Worm (Caenorhabditis elegans): Measurements from ENCODE around the gene W04E12.3.

The W04E12.3 gene

ce11 chrV:19777227-19777626 is 35.5 kb downstream of the W04E12.3 start, which contains the start of gene fbxa-118:
Gene fbxa-118, minus strand, starts transcription at chrV:19777327.
- TF ChIP-seq lsy-2 (tag; optimal IDR thresholded peaks at IDR 0.05): no peak
- no peak for TF ChIP-seq mbf-1 (tag; optimal IDR thresholded peaks at IDR 0.05)
- TF ChIP-seq ztf-4 (tag; optimal IDR thresholded peaks at IDR 0.05): no peak
- TF ChIP-seq sem-4 (tag; optimal IDR thresholded peaks at IDR 0.05): no peak
- no peak for TF ChIP-seq lin-11 (tag; optimal IDR thresholded peaks at IDR 0.05)
- TF ChIP-seq alr-1 (tag; optimal IDR thresholded peaks at IDR 0.05): no peak
- no peak for TF ChIP-seq nhr-237 (tag; optimal IDR thresholded peaks at IDR 0.05)
- no peak for TF ChIP-seq nhr-21 (tag; optimal IDR thresholded peaks at IDR 0.05)
- TF ChIP-seq ztf-11 (tag; optimal IDR thresholded peaks at IDR 0.05): no peak
- no peak for TF ChIP-seq F13H6.1 (tag; optimal IDR thresholded peaks at IDR 0.05)
- TF ChIP-seq lin-39 (tag; optimal IDR thresholded peaks at IDR 0.05): no peak
- TF ChIP-seq nhr-25 (tag; optimal IDR thresholded peaks at IDR 0.05): no peak
- no peak for TF ChIP-seq blmp-1 (tag; optimal IDR thresholded peaks at IDR 0.05; ENCODE audit: insufficient read depth)
- no peak for TF ChIP-seq unc-55 (GFP tag; optimal IDR thresholded peaks at IDR 0.05)
- TF ChIP-seq nhr-10 (tag; optimal IDR thresholded peaks at IDR 0.05): no peak
- TF ChIP-seq mab-5 (tag; optimal IDR thresholded peaks at IDR 0.05): no peak

ce11 chrV:19778608-19779007 is 36.9 kb downstream of the W04E12.3 start, which contains the start of gene fbxa-194:
Gene fbxa-194, minus strand, starts transcription at chrV:19778708.
- TF ChIP-seq nhr-10 (tag; optimal IDR thresholded peaks at IDR 0.05) (no peak), ama-1 (optimal IDR thresholded peaks at IDR 0.05) (no peak), gmeb-1 (tag; optimal IDR thresholded peaks at IDR 0.05) (no peak), nhr-77 (tag; optimal IDR thresholded peaks at IDR 0.05) (no peak), sem-4 (tag; optimal IDR thresholded peaks at IDR 0.05) (no peak), unc-39 (tag; optimal IDR thresholded peaks at IDR 0.05) (no peak), nhr-25 (tag; optimal IDR thresholded peaks at IDR 0.05) (no peak)

DNA sequence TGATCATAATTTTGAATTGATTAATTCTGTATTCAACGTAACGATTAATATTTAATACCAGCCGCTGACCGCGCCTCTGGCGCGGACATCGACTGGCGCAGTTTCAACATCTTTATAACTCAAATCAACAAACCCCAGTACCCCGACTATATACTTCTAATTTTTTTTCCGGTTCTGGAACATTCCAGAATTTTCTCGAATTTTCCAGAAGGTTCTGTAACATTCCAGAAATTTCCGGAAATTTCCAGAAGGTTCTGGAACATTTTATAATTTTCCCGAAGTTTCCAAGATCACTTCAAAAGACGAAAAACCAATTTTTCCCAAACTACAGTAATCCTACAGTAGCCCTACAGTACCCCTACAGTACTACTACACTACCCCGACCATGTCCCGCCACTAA is 37.5 kb downstream of the W04E12.3 start:
- TF ChIP-seq elt-1 (tag; optimal IDR thresholded peaks at IDR 0.05): no peak

ce11 chrV:19783829-19784228 is 42.1 kb downstream of the W04E12.3 start, which contains the start of gene srt-45:
Gene srt-45, plus strand, starts transcription at chrV:19784129.
- TF ChIP-seq nhr-21 (tag; optimal IDR thresholded peaks at IDR 0.05) (no peak), zag-1 (tag; optimal IDR thresholded peaks at IDR 0.05) (no peak), mbf-1 (tag; optimal IDR thresholded peaks at IDR 0.05) (no peak), nhr-11 (tag; optimal IDR thresholded peaks at IDR 0.05) (no peak), egl-27 (tag; optimal IDR thresholded peaks at IDR 0.05) (no peak), mab-5 (tag; optimal IDR thresholded peaks at IDR 0.05) (no peak), mdl-1 (tag; optimal IDR thresholded peaks at IDR 0.05) (no peak), alr-1 (tag; optimal IDR thresholded peaks at IDR 0.05) (no peak), ceh-82 (tag; optimal IDR thresholded peaks at IDR 0.05) (no peak), ztf-1 (GFP tag; conservative IDR thresholded peaks at IDR 0.05) (no peak), nhr-6 (tag; optimal IDR thresholded peaks at IDR 0.05) (no peak), dmd-4 (tag; optimal IDR thresholded peaks at IDR 0.05) (no peak), fos-1 (tag; optimal IDR thresholded peaks at IDR 0.05) (no peak), unc-39 (tag; optimal IDR thresholded peaks at IDR 0.05) (no peak), elt-1 (tag; optimal IDR thresholded peaks at IDR 0.05) (no peak), unc-55 (GFP tag; optimal IDR thresholded peaks at IDR 0.05) (no peak), peb-1 (tag; optimal IDR thresholded peaks at IDR 0.05) (no peak), elt-3 (tag; optimal IDR thresholded peaks at IDR 0.05) (no peak), gmeb-1 (tag; optimal IDR thresholded peaks at IDR 0.05) (no peak)

DNA sequence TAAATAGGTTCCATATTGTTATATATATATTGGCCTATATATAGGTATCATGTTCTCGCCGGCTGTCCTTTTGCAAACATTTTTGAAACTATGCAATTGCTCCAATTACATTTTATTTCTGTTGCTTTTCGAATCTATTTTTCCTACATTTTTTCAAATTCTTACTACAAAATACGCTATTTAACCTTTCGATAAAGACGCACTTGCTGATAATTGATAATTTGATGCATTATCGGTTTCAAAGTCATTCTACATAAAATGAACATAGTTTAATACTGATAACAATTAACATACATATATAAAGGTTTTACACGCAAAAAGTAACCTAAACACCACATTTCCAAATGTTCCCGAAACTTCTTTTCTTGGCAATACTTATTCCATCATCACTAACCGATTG is 46.6 kb downstream of the W04E12.3 start, which contains the start of gene clec-258:
Gene clec-258 (plus strand): TSS at position 81 of the 400 bp plus-strand sequence.
- no peak for TF ChIP-seq C34F6.9 (tag; optimal IDR thresholded peaks at IDR 0.05)
- peak; percentile 72 for TF ChIP-seq fos-1 (tag; optimal IDR thresholded peaks at IDR 0.05)

- no peak for TF ChIP-seq lin-39 (tag; optimal IDR thresholded peaks at IDR 0.05)
- no peak for TF ChIP-seq R02D3.7 (tag; optimal IDR thresholded peaks at IDR 0.05)
These were observed 48.5 kb downstream of the W04E12.3 start for ce11 chrV:19790248-19790647.

Measured in whole organism, L2 larva.